Worm (Caenorhabditis elegans) whole organism, L2 larva: ENCODE measurements around the gene hpd-1.

Source experiments
- R02D3.7 ChIP-seq: fragments of 150-350 bp; optimal IDR thresholded peaks from 2 replicates; lab custom pipeline; 2014; ENCODE audit warnings: missing biosample characterization, missing genetic modification characterization
- ZK546.5 ChIP-seq: sonication (generic microtip); optimal IDR thresholded peaks from 2 replicates; lab custom pipeline; 2017; ENCODE audit warnings: missing biosample characterization, missing genetic modification characterization
- ama-1 ChIP-seq: fragments of 150-350 bp; optimal IDR thresholded peaks from 2 replicates; lab custom pipeline; 2018; ENCODE audit warnings: inconsistent platforms
- crh-2 ChIP-seq: sonication (generic microtip); optimal IDR thresholded peaks from 2 replicates; lab custom pipeline; 2017; ENCODE audit warnings: missing biosample characterization, missing genetic modification characterization
- elt-3 ChIP-seq: sonication (generic microtip); optimal IDR thresholded peaks from 2 replicates; lab custom pipeline; 2017; ENCODE audit warnings: missing biosample characterization, missing genetic modification characterization
- gmeb-1 ChIP-seq: fragments of 150-350 bp; optimal IDR thresholded peaks from 2 replicates; lab custom pipeline; 2014; ENCODE audit warnings: missing biosample characterization, missing genetic modification characterization
- lin-39 ChIP-seq: fragments of 150-350 bp; optimal IDR thresholded peaks from 2 replicates; lab custom pipeline; 2014; ENCODE audit warnings: missing biosample characterization, missing genetic modification reagents, missing genetic modification characterization
- lsy-2 ChIP-seq, 2 experiments: fragments of 150-350 bp in 1 of 2; sonication (generic microtip) in 1 of 2; optimal IDR thresholded peaks; 2 replicates each; lab custom pipeline; 2014 to 2017; ENCODE audit warnings: missing biosample characterization in 2 of 2, missing genetic modification characterization in 2 of 2
- mbf-1 ChIP-seq: sonication (generic microtip); optimal IDR thresholded peaks from 2 replicates; lab custom pipeline; 2017; ENCODE audit warnings: missing biosample characterization, missing genetic modification characterization
- nhr-10 ChIP-seq: sonication (generic microtip); optimal IDR thresholded peaks from 2 replicates; lab custom pipeline; 2017; ENCODE audit warnings: missing biosample characterization, missing genetic modification characterization
- nhr-11 ChIP-seq: fragments of 150-350 bp; optimal IDR thresholded peaks from 2 replicates; lab custom pipeline; 2014; ENCODE audit warnings: missing biosample characterization, missing genetic modification characterization
- nhr-6 ChIP-seq: fragments of 150-350 bp; optimal IDR thresholded peaks from 2 replicates; lab custom pipeline; 2014; ENCODE audit warnings: missing biosample characterization, missing genetic modification characterization
- unc-62 ChIP-seq: fragments of 150-350 bp; optimal IDR thresholded peaks from 2 replicates; lab custom pipeline; 2014; ENCODE audit warnings: missing biosample characterization, missing genetic modification reagents, missing genetic modification characterization
- ztf-11 ChIP-seq: sonication (generic microtip); optimal IDR thresholded peaks from 2 replicates; lab custom pipeline; 2017; ENCODE audit warnings: missing biosample characterization, missing genetic modification characterization

- no peak for TF ChIP-seq ztf-11 (tag; lab: Kevin White, UChicago)
- no peak for TF ChIP-seq R02D3.7 (tag; lab: Kevin White, UChicago)
- TF ChIP-seq nhr-6: no peak
- no peak for TF ChIP-seq nhr-11
- TF ChIP-seq gmeb-1 (tag; lab: Kevin White, UChicago): peak; percentile 57
- TF ChIP-seq ama-1 (lab: Kevin White, UChicago): no peak
- no peak for TF ChIP-seq elt-3
- TF ChIP-seq ZK546.5 (tag; lab: Kevin White, UChicago): no peak
- TF ChIP-seq mbf-1 (tag; lab: Kevin White, UChicago): no peak
- TF ChIP-seq lin-39 (tag; lab: Kevin White, UChicago): no peak
- peak; percentile 86 for TF ChIP-seq crh-2
- TF ChIP-seq unc-62 (GFP tag; lab: Kevin White, UChicago): no peak
- TF ChIP-seq lsy-2 (tag; optimal IDR thresholded peaks at IDR 0.05; lab: Kevin White, UChicago): no peak
- no peak for TF ChIP-seq nhr-10 (tag; lab: Kevin White, UChicago)
Observed at ce11 chrIII:10533310-10533709, 2.0 kb upstream of the hpd-1 start.
